Fruit fly (Drosophila melanogaster) whole organism, embryonic: ENCODE data around the gene CG34301.

ENCODE experiments used
- Awh ChIP-seq: fragments of 200-800 bp; sonication (Bioruptor generic); IDR thresholded peaks from 2 replicates; pipeline ENCODE4, ENCODE4 v1.3.6; 2022; ENCODE audit warnings: missing biosample characterization, missing genetic modification characterization
- CG10979 ChIP-seq: fragments of 200-800 bp; sonication (Bioruptor generic); optimal IDR thresholded peaks from 2 replicates; lab custom pipeline; 2018; ENCODE audit warnings: missing biosample characterization, mild to moderate bottlenecking, missing genetic modification characterization, moderate library complexity
- CG11504 ChIP-seq: fragments of 200-800 bp; sonication (Bioruptor generic); optimal IDR thresholded peaks from 3 replicates; lab custom pipeline; 2019; ENCODE audit warnings: missing biosample characterization, mild to moderate bottlenecking, missing genetic modification characterization, moderate library complexity
- CG12299 ChIP-seq: fragments of 200-800 bp; sonication (Bioruptor generic); optimal IDR thresholded peaks from 2 replicates; lab custom pipeline; 2018; ENCODE audit warnings: missing biosample characterization, mild to moderate bottlenecking, missing genetic modification characterization
- CG13894 ChIP-seq: fragments of 200-800 bp; sonication (Bioruptor generic); optimal IDR thresholded peaks from 3 replicates; lab custom pipeline; 2018; ENCODE audit warnings: missing biosample characterization, mild to moderate bottlenecking, missing genetic modification characterization, moderate library complexity
- CG14965 ChIP-seq: fragments of 200-800 bp; sonication (Bioruptor generic); optimal IDR thresholded peaks from 2 replicates; lab custom pipeline; 2016; ENCODE audit warnings: missing biosample characterization, missing genetic modification characterization, borderline replicate concordance
- CG17829 ChIP-seq: fragments of 200-800 bp; optimal IDR thresholded peaks from 2 replicates; lab custom pipeline; 2019; ENCODE audit warnings: missing biosample characterization, mild to moderate bottlenecking, missing genetic modification characterization, moderate library complexity
- CG18619 ChIP-seq: fragments of 200-800 bp; sonication (Bioruptor generic); optimal IDR thresholded peaks from 3 replicates; lab custom pipeline; 2017; ENCODE audit warnings: missing biosample characterization, mild to moderate bottlenecking, missing genetic modification characterization
- CG2678 ChIP-seq: fragments of 200-800 bp; sonication (Bioruptor generic); optimal IDR thresholded peaks from 3 replicates; lab custom pipeline; 2019; ENCODE audit warnings: missing biosample characterization, mild to moderate bottlenecking, missing genetic modification characterization, moderate library complexity
- CG5180 ChIP-seq: fragments of 200-800 bp; sonication (Bioruptor generic); optimal IDR thresholded peaks from 3 replicates; lab custom pipeline; 2017; ENCODE audit warnings: missing biosample characterization, missing genetic modification characterization, mild to moderate bottlenecking, moderate library complexity, missing genetic modification reagents
- CG6175 ChIP-seq: fragments of 200-800 bp; sonication (Bioruptor generic); IDR thresholded peaks from 3 replicates; pipeline ENCODE4 v1.3.6; 2022; ENCODE audit warnings: missing biosample characterization, missing genetic modification characterization
- CG6689 ChIP-seq: fragments of 200-800 bp; sonication (Bioruptor generic); IDR thresholded peaks from 2 replicates; pipeline ENCODE4 v1.3.6; 2022; ENCODE audit warnings: missing biosample characterization, missing genetic modification characterization
- CG6854 ChIP-seq: fragments of 200-800 bp; sonication (Bioruptor generic); optimal IDR thresholded peaks from 3 replicates; lab custom pipeline; 2017; ENCODE audit warnings: missing biosample characterization, mild to moderate bottlenecking, missing genetic modification characterization
- CG7372 ChIP-seq: fragments of 200-800 bp; sonication (Bioruptor generic); IDR thresholded peaks from 2 replicates; pipeline ENCODE4 v1.3.6; 2022; ENCODE audit warnings: missing biosample characterization, missing genetic modification characterization
- CG9817 ChIP-seq: fragments of 200-800 bp; sonication (Bioruptor generic); optimal IDR thresholded peaks from 2 replicates; lab custom pipeline; 2018; ENCODE audit warnings: missing biosample characterization, mild to moderate bottlenecking, missing genetic modification characterization, moderate library complexity
- Chrac-16 ChIP-seq: fragments of 200-800 bp; sonication (Bioruptor generic); optimal IDR thresholded peaks from 3 replicates; lab custom pipeline; 2016; ENCODE audit warnings: missing biosample characterization, missing genetic modification characterization
- Dip3 ChIP-seq: fragments of 200-800 bp; sonication (Bioruptor generic); optimal IDR thresholded peaks from 3 replicates; lab custom pipeline; 2016; ENCODE audit warnings: missing biosample characterization, missing genetic modification characterization
- Hr3 ChIP-seq: fragments of 200-800 bp; sonication (Bioruptor generic); optimal IDR thresholded peaks from 3 replicates; lab custom pipeline; 2016; ENCODE audit warnings: missing biosample characterization, missing genetic modification characterization
- MBD-R2 ChIP-seq: fragments of 200-800 bp; sonication (Bioruptor generic); IDR thresholded peaks from 2 replicates; pipeline ENCODE4 v1.3.6; 2022; ENCODE audit warnings: missing biosample characterization, missing genetic modification characterization
- Oaz ChIP-seq: fragments of 200-800 bp; sonication (Bioruptor generic); IDR thresholded peaks from 2 replicates; pipeline ENCODE4 v1.3.6; 2022; ENCODE audit warnings: missing biosample characterization, missing genetic modification characterization
- Pdp1 ChIP-seq, 2 experiments: fragments of 200-800 bp; sonication (Bioruptor generic); optimal IDR thresholded peaks; 3 replicates each; lab custom pipeline; 2016; ENCODE audit warnings: missing biosample characterization in 2 of 2, missing genetic modification characterization in 2 of 2, mild to moderate bottlenecking in 1 of 2, moderate library complexity in 1 of 2
- Sox102F ChIP-seq: fragments of 200-800 bp; sonication (Bioruptor generic); optimal IDR thresholded peaks from 2 replicates; lab custom pipeline; 2018; ENCODE audit warnings: missing biosample characterization, mild to moderate bottlenecking, missing genetic modification characterization, moderate library complexity
- Sry-δ ChIP-seq: fragments of 200-800 bp; sonication (Bioruptor generic); optimal IDR thresholded peaks from 2 replicates; lab custom pipeline; 2016; ENCODE audit warnings: missing biosample characterization, missing genetic modification characterization
- abd-A ChIP-seq: fragments of 200-800 bp; sonication (Bioruptor generic); optimal IDR thresholded peaks from 3 replicates; lab custom pipeline; 2019; ENCODE audit warnings: missing biosample characterization, mild to moderate bottlenecking, missing genetic modification characterization, moderate library complexity
- az2 ChIP-seq: fragments of 200-800 bp; sonication (Bioruptor generic); optimal IDR thresholded peaks from 3 replicates; lab custom pipeline; 2016; ENCODE audit warnings: missing biosample characterization, missing genetic modification characterization
- bowl ChIP-seq: fragments of 200-800 bp; sonication (Bioruptor generic); IDR thresholded peaks from 2 replicates; pipeline ENCODE4 v1.3.6; 2022; ENCODE audit warnings: missing biosample characterization, missing genetic modification characterization
- chinmo ChIP-seq: fragments of 200-800 bp; sonication (Bioruptor generic); IDR thresholded peaks from 4 replicates; pipeline ENCODE4 v1.3.6; 2022; ENCODE audit warnings: missing biosample characterization, missing genetic modification characterization; ENCODE audit not compliant: partially characterized antibody
- danr ChIP-seq: fragments of 200-800 bp; sonication (Bioruptor generic); IDR thresholded peaks from 2 replicates; pipeline ENCODE4 v1.3.6; 2022; ENCODE audit warnings: missing biosample characterization, missing genetic modification characterization
- fd3F ChIP-seq: fragments of 200-800 bp; sonication (Bioruptor generic); optimal IDR thresholded peaks from 2 replicates; lab custom pipeline; 2018; ENCODE audit warnings: missing biosample characterization, mild to moderate bottlenecking, missing genetic modification characterization, moderate library complexity
- fru ChIP-seq: fragments of >200 bp; optimal IDR thresholded peaks from 2 replicates; lab custom pipeline; 2017
- hkb ChIP-seq, 2 experiments: fragments of 200-800 bp in 1 of 2; fragments of >200 bp in 1 of 2; sonication (Bioruptor generic) in 1 of 2; IDR thresholded peaks in 1 of 2; optimal IDR thresholded peaks in 1 of 2; 2 replicates each; pipeline versions ENCODE4 v1.3.6 to Lab custom; 2017 to 2022; ENCODE audit warnings: missing biosample characterization in 1 of 2, missing genetic modification characterization in 1 of 2
- klu ChIP-seq: fragments of 200-800 bp; sonication (Bioruptor generic); IDR thresholded peaks from 2 replicates; pipeline ENCODE4 v1.3.6; 2022; ENCODE audit warnings: missing biosample characterization, missing genetic modification characterization
- lilli ChIP-seq: fragments of 200-800 bp; sonication (Bioruptor generic); optimal IDR thresholded peaks from 3 replicates; lab custom pipeline; 2016; ENCODE audit warnings: missing biosample characterization, missing genetic modification characterization
- lmd ChIP-seq: fragments of 200-800 bp; sonication (Bioruptor generic); IDR thresholded peaks from 2 replicates; pipeline ENCODE4 v1.3.6; 2022; ENCODE audit warnings: missing biosample characterization, missing genetic modification characterization
- luna ChIP-seq: fragments of 200-800 bp; sonication (Bioruptor generic); optimal IDR thresholded peaks from 2 replicates; lab custom pipeline; 2016; ENCODE audit warnings: missing biosample characterization, missing genetic modification characterization
- oc ChIP-seq: fragments of 200-800 bp; sonication (Bioruptor generic); optimal IDR thresholded peaks from 2 replicates; lab custom pipeline; 2018; ENCODE audit warnings: missing biosample characterization, mild to moderate bottlenecking, missing genetic modification characterization, moderate library complexity
- pb ChIP-seq: fragments of 200-800 bp; sonication (Bioruptor generic); optimal IDR thresholded peaks from 3 replicates; lab custom pipeline; 2016; ENCODE audit warnings: missing biosample characterization, missing genetic modification characterization
- pita ChIP-seq: fragments of 200-800 bp; sonication (Bioruptor generic); optimal IDR thresholded peaks from 2 replicates; lab custom pipeline; 2017; ENCODE audit warnings: missing biosample characterization, mild to moderate bottlenecking, missing genetic modification characterization
- sc ChIP-seq, 3 experiments: fragments of >200 bp in 2 of 3; fragments of 200-800 bp in 1 of 3; sonication (Bioruptor generic) in 1 of 3; optimal IDR thresholded peaks; 2 replicates in 2 of 3; 3 replicates in 1 of 3; lab custom pipeline; 2017; ENCODE audit warnings: mild to moderate bottlenecking in 1 of 3, missing biosample characterization in 1 of 3, missing genetic modification characterization in 1 of 3, missing genetic modification reagents in 1 of 3
- sens ChIP-seq: fragments of 200-800 bp; sonication (Bioruptor generic); peaks from one replicate; lab custom pipeline; 2016; ENCODE audit warnings: missing biosample characterization, missing genetic modification characterization
- ssp ChIP-seq: fragments of 200-800 bp; sonication (Bioruptor generic); IDR thresholded peaks from 2 replicates; pipeline ENCODE4 v1.3.6; 2022; ENCODE audit warnings: missing biosample characterization, missing genetic modification characterization
- toy ChIP-seq: fragments of 200-800 bp; sonication (Bioruptor generic); IDR thresholded peaks from 2 replicates; pipeline ENCODE4 v1.3.6; 2022; ENCODE audit warnings: missing biosample characterization, missing genetic modification characterization
- ttk ChIP-seq: fragments of 200-800 bp; sonication (Bioruptor generic); IDR thresholded peaks from 2 replicates; pipeline ENCODE4 v2.1.2; 2022; ENCODE audit warnings: missing biosample characterization, missing genetic modification characterization
- vvl ChIP-seq: fragments of 200-800 bp; sonication (Bioruptor generic); IDR thresholded peaks from 2 replicates; pipeline ENCODE4 v1.3.6; 2022; ENCODE audit warnings: missing biosample characterization, missing genetic modification characterization
- z ChIP-seq: fragments of 200-800 bp; sonication (Bioruptor generic); IDR thresholded peaks from 3 replicates; pipeline ENCODE4 v1.3.6; 2022; ENCODE audit warnings: missing biosample characterization, missing genetic modification characterization
- zen2 ChIP-seq: fragments of 200-800 bp; sonication (Bioruptor generic); IDR thresholded peaks from 3 replicates; pipeline ENCODE4 v1.3.6; 2022; ENCODE audit warnings: missing biosample characterization, missing genetic modification characterization; ENCODE audit not compliant: partially characterized antibody

CG34301 gene

DNA sequence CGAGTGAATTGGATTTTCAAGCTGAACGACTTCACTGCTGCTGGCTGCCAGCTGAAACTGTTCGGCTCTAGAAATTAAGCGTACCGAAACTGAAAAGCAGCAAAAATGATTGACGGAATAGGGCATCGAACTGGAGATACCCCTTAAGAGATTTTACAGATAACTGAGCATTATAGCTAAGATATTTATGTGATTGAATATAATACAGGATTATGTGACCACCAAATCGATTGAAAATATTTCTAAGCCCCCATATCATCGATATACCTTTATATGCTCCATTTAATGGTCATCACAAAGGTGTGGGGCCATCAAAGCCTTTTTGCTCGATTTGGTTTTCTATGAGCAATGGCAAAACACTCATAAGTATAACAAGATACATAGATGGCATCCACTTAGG lies 11.6 kb downstream of the CG34301 start (continued):
- TF ChIP-seq pb (peak; percentile 3), toy (GFP tag; lab: Robert Waterston, UW) (no peak), CG6689 (GFP tag; lab: Robert Waterston, UW) (peak; percentile 35; the same call in 1 of the 2 replicates), hkb (optimal IDR thresholded peaks at IDR 0.05; lab: Kevin White, UChicago) (no peak), hkb (GFP tag; IDR thresholded peaks at IDR 0.05; lab: Robert Waterston, UW) (peak; percentile 48; the same call in 1 of the 2 replicates), lilli (GFP tag; lab: Kevin White, UChicago) (no peak), fd3F (GFP tag; lab: Kevin White, UChicago) (no peak), sc (optimal IDR thresholded peaks at IDR 0.05; lab: Kevin White, UChicago) (no peak), sc (GFP tag; optimal IDR thresholded peaks at IDR 0.05; lab: Kevin White, UChicago) (no peak), lmd (peak; percentile 67), MBD-R2 (GFP tag; lab: Robert Waterston, UW) (peak; percentile 25; the same call in 1 of the 2 replicates), Sry-δ (GFP tag; lab: Kevin White, UChicago) (no peak), fru (lab: Kevin White, UChicago) (no peak), klu (no peak)

DNA sequence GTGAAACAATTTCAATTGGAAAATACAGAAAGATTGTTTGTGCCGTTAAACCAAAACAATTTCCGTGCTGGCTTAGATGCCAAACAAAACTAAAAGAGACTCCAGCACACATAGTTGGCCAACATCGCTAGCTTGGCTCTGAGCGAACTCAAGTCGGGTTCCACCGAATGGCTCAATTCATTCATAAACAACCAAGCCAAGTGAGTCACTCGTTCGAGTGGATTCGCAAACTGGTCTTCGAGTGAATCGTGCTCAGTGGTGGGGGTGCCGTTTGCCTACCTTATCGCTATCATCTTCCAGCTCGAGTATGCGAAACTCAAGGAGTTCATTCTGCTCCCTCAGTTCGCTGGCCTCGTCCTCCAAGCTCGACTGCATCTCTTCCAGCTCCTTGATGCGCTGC lies 12.2 kb downstream of the CG34301 start:
- TF ChIP-seq Oaz (GFP tag; lab: Robert Waterston, UW): no peak
- TF ChIP-seq z (GFP tag; lab: Robert Waterston, UW): peak; percentile 95
- 0 out of 3 replicates have a peak, but pooled peaks have one; percentile 19 for TF ChIP-seq zen2 (GFP tag; lab: Robert Waterston, UW)
- TF ChIP-seq pita (GFP tag; lab: Kevin White, UChicago): no peak
- no peak for TF ChIP-seq CG6854 (GFP tag; lab: Kevin White, UChicago)
- TF ChIP-seq chinmo (GFP tag; lab: Robert Waterston, UW): 0 out of 4 replicates have a peak, but pooled peaks have one; percentile 33

dm6 chr3R:8787538-8788282 lies 14.5 kb downstream of the CG34301 start:
- no peak for TF ChIP-seq CG5180 (GFP tag; lab: Kevin White, UChicago)
- no peak for TF ChIP-seq danr (GFP tag; lab: Robert Waterston, UW)
- TF ChIP-seq Dip3 (GFP tag; lab: Kevin White, UChicago): no peak
- peak; percentile 57 for TF ChIP-seq CG11504 (tag; lab: Kevin White, UChicago)
- no peak for TF ChIP-seq Sox102F
- TF ChIP-seq CG7372: no peak
- no peak for TF ChIP-seq CG14965 (GFP tag; lab: Kevin White, UChicago)
- 0 out of 2 replicates have a peak, but pooled peaks have one; percentile 22 for TF ChIP-seq Awh (GFP tag; lab: Robert Waterston, UW)
- no peak for TF ChIP-seq ssp (GFP tag; lab: Robert Waterston, UW)
- TF ChIP-seq sens (GFP tag; lab: Kevin White, UChicago): peak; percentile 80
- TF ChIP-seq CG13894 (tag; lab: Kevin White, UChicago): no peak
- TF ChIP-seq luna (GFP tag; lab: Kevin White, UChicago): no peak
- TF ChIP-seq Hr3 (GFP tag; lab: Kevin White, UChicago): no peak
- TF ChIP-seq CG2678 (tag; lab: Kevin White, UChicago): no peak
- TF ChIP-seq abd-A (tag; lab: Kevin White, UChicago): no peak
- no peak for TF ChIP-seq ttk (GFP tag; lab: Robert Waterston, UW)
- no peak for TF ChIP-seq Chrac-16 (GFP tag; lab: Kevin White, UChicago)
- TF ChIP-seq bowl: no peak
- TF ChIP-seq CG12299 (tag; lab: Kevin White, UChicago): no peak
- TF ChIP-seq az2 (GFP tag; lab: Kevin White, UChicago): no peak
- peak; percentile 59 for TF ChIP-seq oc
- TF ChIP-seq CG17829: peak; percentile 5
- TF ChIP-seq CG9817 (tag; lab: Kevin White, UChicago): no peak
- peak; percentile 44 for TF ChIP-seq CG10979 (tag; lab: Kevin White, UChicago)
- TF ChIP-seq Pdp1 (GFP tag; optimal IDR thresholded peaks at IDR 0.05; lab: Kevin White, UChicago): peak in 1 of 2 experiments; percentile 58
- peak; percentile 64; the same call in 1 of the 2 replicates for TF ChIP-seq vvl (GFP tag; lab: Robert Waterston, UW)
- TF ChIP-seq CG6175: 0 out of 3 replicates have a peak, but pooled peaks have one; percentile 7
- no peak for TF ChIP-seq CG18619 (GFP tag; lab: Kevin White, UChicago)
